Worm (Caenorhabditis elegans) whole organism, young adult: ENCODE measurements around the gene rpl-38.

ENCODE experiments used
- ama-1 ChIP-seq, 3 experiments: fragments of 150-350 bp in 1 of 3; sonication (generic microtip) in 2 of 3; optimal IDR thresholded peaks; 2 replicates each; lab custom pipeline; 2014 to 2018; ENCODE audit warnings: missing biosample characterization in 2 of 3, missing genetic modification characterization in 2 of 3, missing genetic modification reagents in 2 of 3
- attf-6 ChIP-seq: fragments of 200-800 bp; sonication (Bioruptor generic); IDR thresholded peaks from 2 replicates; pipeline ENCODE4 v1.3.6; 2022; ENCODE audit warnings: missing genetic modification reagents, missing genetic modification characterization, missing compliant biosample characterization
- hmg-1.2 ChIP-seq: fragments of 200-800 bp; sonication (Bioruptor generic); IDR thresholded peaks from 2 replicates; pipeline ENCODE4 v1.3.6; 2022; ENCODE audit warnings: missing genetic modification reagents, missing genetic modification characterization, missing compliant biosample characterization

- TF ChIP-seq ama-1 (optimal IDR thresholded peaks at IDR 0.05; lab: Kevin White, UChicago) (no peak), ama-1 (GFP tag; optimal IDR thresholded peaks at IDR 0.05; lab: Kevin White, UChicago) (no peak), attf-6 (GFP tag; lab: Robert Waterston, UW) (no peak), hmg-1.2 (GFP tag; lab: Robert Waterston, UW) (no peak)
These were observed 45.2 kb upstream of the rpl-38 start for ce11 chrV:15466719-15467118.
